Worm (Caenorhabditis elegans): ENCODE data around the gene Y53F4B.39.

ce11 chrII:15158364-15158763 lies 48.4 kb downstream of the Y53F4B.39 start:
- TF ChIP-seq ztf-23 (GFP tag; IDR thresholded peaks at IDR 0.05) (no peak), klf-2 (GFP tag; conservative IDR thresholded peaks at IDR 0.05) (no peak)
